Worm (Caenorhabditis elegans) whole organism, early embryonic: ENCODE data around the gene str-87.

Experiments
- B0310.2 ChIP-seq: sonication (generic microtip); optimal IDR thresholded peaks from 2 replicates; lab custom pipeline; 2016; ENCODE audit warnings: mild to moderate bottlenecking, missing genetic modification characterization, missing compliant biosample characterization
- F13C5.2 ChIP-seq: sonication (generic microtip); optimal IDR thresholded peaks from 2 replicates; lab custom pipeline; 2017; ENCODE audit warnings: mild to moderate bottlenecking, missing genetic modification characterization, inconsistent platforms, missing compliant biosample characterization
- aly-1 ChIP-seq: sonication (generic microtip); optimal IDR thresholded peaks from 2 replicates; lab custom pipeline; 2016; ENCODE audit warnings: missing genetic modification characterization, missing compliant biosample characterization
- ama-1 ChIP-seq: fragments of 150-350 bp; optimal IDR thresholded peaks from 2 replicates; lab custom pipeline; 2014
- ceh-13 ChIP-seq: fragments of 200-800 bp; sonication (Bioruptor generic); optimal IDR thresholded peaks from 2 replicates; lab custom pipeline; 2018; ENCODE audit warnings: mild to moderate bottlenecking, missing genetic modification characterization, missing compliant biosample characterization
- ceh-36 ChIP-seq: sonication (generic microtip); optimal IDR thresholded peaks from 2 replicates; lab custom pipeline; 2016; ENCODE audit warnings: missing genetic modification characterization, inconsistent platforms, missing compliant biosample characterization
- ets-7 ChIP-seq: sonication (generic microtip); optimal IDR thresholded peaks from 2 replicates; lab custom pipeline; 2016; ENCODE audit warnings: missing genotype, missing genetic modification characterization, missing compliant biosample characterization
- flt-1 ChIP-seq: fragments of 200-800 bp; sonication (Bioruptor generic); IDR thresholded peaks from 2 replicates; pipeline ENCODE4 v1.3.6; 2022; ENCODE audit warnings: missing genetic modification characterization, missing compliant biosample characterization
- hmbx-1 ChIP-seq: sonication (generic microtip); optimal IDR thresholded peaks from 2 replicates; lab custom pipeline; 2016; ENCODE audit warnings: mild to moderate bottlenecking, missing genetic modification characterization, missing compliant biosample characterization
- hmg-4 ChIP-seq: fragments of 200-800 bp; sonication (Bioruptor generic); optimal IDR thresholded peaks from 2 replicates; lab custom pipeline; 2018; ENCODE audit warnings: mild to moderate bottlenecking, missing genetic modification characterization, missing compliant biosample characterization
- hnd-1 ChIP-seq: sonication (generic microtip); optimal IDR thresholded peaks from 2 replicates; lab custom pipeline; 2016; ENCODE audit warnings: missing genetic modification characterization, missing compliant biosample characterization
- pes-1 ChIP-seq: fragments of 200-800 bp; sonication (Bioruptor generic); IDR thresholded peaks from 2 replicates; pipeline ENCODE4 v1.3.6; 2022; ENCODE audit warnings: missing genetic modification reagents, missing genetic modification characterization, missing compliant biosample characterization
- scrt-1 ChIP-seq: fragments of 200-800 bp; sonication (Bioruptor generic); IDR thresholded peaks from 2 replicates; pipeline ENCODE4 v1.3.6; 2022; ENCODE audit warnings: missing genetic modification characterization, missing compliant biosample characterization
- sea-1 ChIP-seq: fragments of 200-800 bp; sonication (Bioruptor generic); conservative IDR thresholded peaks from 2 replicates; pipeline ENCODE4 v1.3.6; 2022; ENCODE audit warnings: missing genetic modification characterization, missing compliant biosample characterization
- tbx-11 ChIP-seq: fragments of 200-800 bp; sonication (Bioruptor generic); IDR thresholded peaks from 2 replicates; pipeline ENCODE4 v1.3.6; 2022; ENCODE audit warnings: missing genetic modification characterization, missing compliant biosample characterization
- tbx-37 ChIP-seq: fragments of 200-800 bp; sonication (Bioruptor generic); conservative IDR thresholded peaks from 2 replicates; pipeline ENCODE4 v1.3.6; 2022; ENCODE audit warnings: missing genetic modification reagents, missing genetic modification characterization, missing compliant biosample characterization
- tra-4 ChIP-seq: sonication (generic microtip); optimal IDR thresholded peaks from 2 replicates; lab custom pipeline; 2017; ENCODE audit warnings: missing genetic modification characterization, missing compliant biosample characterization

Gene str-87

ce11 chrV:8988104-8988503 lies at the start of gene str-87:
str-87 (minus strand) TSS chrV:8988204.
- TF ChIP-seq sea-1, result no peak

- TF ChIP-seq ceh-36, result no peak
- no peak for TF ChIP-seq pes-1 (GFP tag; lab: Robert Waterston, UW)
- no peak for TF ChIP-seq tbx-37 (GFP tag; lab: Robert Waterston, UW)
- no peak for TF ChIP-seq F13C5.2 (tag; lab: Kevin White, UChicago)
- TF ChIP-seq scrt-1 (GFP tag; lab: Robert Waterston, UW), result no peak
- no peak for TF ChIP-seq hnd-1
- no peak for TF ChIP-seq ets-7 (tag; lab: Kevin White, UChicago)
- no peak for TF ChIP-seq hmg-4 (GFP tag; lab: Kevin White, UChicago)
- no peak for TF ChIP-seq aly-1 (tag; lab: Kevin White, UChicago)
- no peak for TF ChIP-seq ceh-13 (GFP tag; lab: Kevin White, UChicago)
These were observed 47.7 kb upstream of the str-87 start, which contains the start of gene srsx-34 for ce11 chrV:9035685-9036084. srsx-34 (plus strand) TSS chrV:9035985.

- TF ChIP-seq tbx-11 (GFP tag; lab: Robert Waterston, UW), result no peak
- TF ChIP-seq scrt-1 (GFP tag; lab: Robert Waterston, UW), result no peak
- TF ChIP-seq hmbx-1 (tag; lab: Kevin White, UChicago), result no peak
- TF ChIP-seq F13C5.2 (tag; lab: Kevin White, UChicago), result no peak
- no peak for TF ChIP-seq sea-1
- TF ChIP-seq ceh-13 (GFP tag; lab: Kevin White, UChicago), result no peak
- no peak for TF ChIP-seq tra-4 (tag; lab: Kevin White, UChicago)
- no peak for TF ChIP-seq hmg-4 (GFP tag; lab: Kevin White, UChicago)
- TF ChIP-seq ets-7 (tag; lab: Kevin White, UChicago), result no peak
- TF ChIP-seq ceh-36, result no peak
- no peak for TF ChIP-seq flt-1
- no peak for TF ChIP-seq hnd-1
- no peak for TF ChIP-seq tbx-37 (GFP tag; lab: Robert Waterston, UW)
- no peak for TF ChIP-seq ama-1 (lab: Kevin White, UChicago)
- TF ChIP-seq aly-1 (tag; lab: Kevin White, UChicago), result no peak
- no peak for TF ChIP-seq B0310.2 (tag; lab: Kevin White, UChicago)
- TF ChIP-seq pes-1 (GFP tag; lab: Robert Waterston, UW), result no peak
These were observed 45.3 kb upstream of the str-87 start, which contains the start of gene C25E10.4 for ce11 chrV:9033267-9033666. C25E10.4 (plus strand) TSS chrV:9033567.

- TF ChIP-seq tbx-11 (GFP tag; lab: Robert Waterston, UW) (no peak), B0310.2 (tag; lab: Kevin White, UChicago) (no peak), ets-7 (tag; lab: Kevin White, UChicago) (no peak), hnd-1 (no peak), hmg-4 (GFP tag; lab: Kevin White, UChicago) (no peak), pes-1 (GFP tag; lab: Robert Waterston, UW) (no peak), tbx-37 (GFP tag; lab: Robert Waterston, UW) (no peak), flt-1 (no peak), F13C5.2 (tag; lab: Kevin White, UChicago) (no peak), aly-1 (tag; lab: Kevin White, UChicago) (no peak), ceh-36 (no peak), sea-1 (no peak)
These were observed 42.2 kb upstream of the str-87 start, which contains the start of gene C25E10.5 for ce11 chrV:9030248-9030647. C25E10.5 (plus strand) TSS chrV:9030548.

ce11 chrV:9024713-9025112 lies 36.7 kb upstream of the str-87 start, which contains the start of gene bus-1:
bus-1 (minus strand) TSS chrV:9024813.
- TF ChIP-seq ceh-13 (GFP tag; lab: Kevin White, UChicago) (no peak), tbx-37 (GFP tag; lab: Robert Waterston, UW) (no peak), flt-1 (no peak), F13C5.2 (tag; lab: Kevin White, UChicago) (no peak), scrt-1 (GFP tag; lab: Robert Waterston, UW) (no peak)

ce11 chrV:9022078-9022477 lies 34.1 kb upstream of the str-87 start, which contains the start of gene oac-41:
oac-41 (minus strand) TSS chrV:9022178.
- no peak for TF ChIP-seq F13C5.2 (tag; lab: Kevin White, UChicago)

- TF ChIP-seq tbx-11 (GFP tag; lab: Robert Waterston, UW) (no peak), ets-7 (tag; lab: Kevin White, UChicago) (no peak), B0310.2 (tag; lab: Kevin White, UChicago) (no peak), F13C5.2 (tag; lab: Kevin White, UChicago) (no peak), ceh-13 (GFP tag; lab: Kevin White, UChicago) (no peak), scrt-1 (GFP tag; lab: Robert Waterston, UW) (no peak), flt-1 (no peak), pes-1 (GFP tag; lab: Robert Waterston, UW) (no peak), hmbx-1 (tag; lab: Kevin White, UChicago) (no peak), sea-1 (no peak), hmg-4 (GFP tag; lab: Kevin White, UChicago) (no peak), tra-4 (tag; lab: Kevin White, UChicago) (no peak), tbx-37 (GFP tag; lab: Robert Waterston, UW) (no peak), ama-1 (lab: Kevin White, UChicago) (no peak), ceh-36 (no peak), hnd-1 (no peak), aly-1 (tag; lab: Kevin White, UChicago) (no peak)
These were observed 30.9 kb upstream of the str-87 start for ce11 chrV:9018871-9019270.

ce11 chrV:9016479-9016878 lies 28.5 kb upstream of the str-87 start, which contains the start of gene oac-40:
oac-40 (plus strand) TSS chrV:9016779.
- TF ChIP-seq ceh-36, result no peak
- TF ChIP-seq tbx-37 (GFP tag; lab: Robert Waterston, UW), result no peak
- TF ChIP-seq scrt-1 (GFP tag; lab: Robert Waterston, UW), result no peak
- TF ChIP-seq hmbx-1 (tag; lab: Kevin White, UChicago), result no peak
- no peak for TF ChIP-seq tra-4 (tag; lab: Kevin White, UChicago)
- TF ChIP-seq ceh-13 (GFP tag; lab: Kevin White, UChicago), result no peak
- no peak for TF ChIP-seq sea-1
- no peak for TF ChIP-seq hmg-4 (GFP tag; lab: Kevin White, UChicago)
- no peak for TF ChIP-seq F13C5.2 (tag; lab: Kevin White, UChicago)
- no peak for TF ChIP-seq aly-1 (tag; lab: Kevin White, UChicago)
- no peak for TF ChIP-seq hnd-1
- no peak for TF ChIP-seq B0310.2 (tag; lab: Kevin White, UChicago)
